Worm (Caenorhabditis elegans) whole organism, L3 larva: ENCODE data around the gene F46H5.2.

ENCODE experiments used
- R02D3.7 ChIP-seq: fragments of 150-350 bp; optimal IDR thresholded peaks from 2 replicates; lab custom pipeline; 2014; ENCODE audit warnings: missing biosample characterization, missing genetic modification characterization
- ZK546.5 ChIP-seq: sonication (generic microtip); optimal IDR thresholded peaks from 2 replicates; lab custom pipeline; 2017; ENCODE audit warnings: missing biosample characterization, missing genetic modification characterization
- aly-2 ChIP-seq: fragments of 150-350 bp; optimal IDR thresholded peaks from 2 replicates; lab custom pipeline; 2014; ENCODE audit warnings: missing biosample characterization, missing genetic modification characterization
- ama-1 ChIP-seq: fragments of 150-350 bp; optimal IDR thresholded peaks from 2 replicates; lab custom pipeline; 2018
- ceh-28 ChIP-seq: fragments of 150-350 bp; optimal IDR thresholded peaks from 2 replicates; lab custom pipeline; 2014; ENCODE audit warnings: missing biosample characterization, missing genetic modification reagents, missing genetic modification characterization
- ceh-82 ChIP-seq: fragments of 150-350 bp; optimal IDR thresholded peaks from 2 replicates; lab custom pipeline; 2014; ENCODE audit warnings: missing biosample characterization, missing genetic modification characterization
- ceh-9 ChIP-seq: sonication (generic microtip); optimal IDR thresholded peaks from 2 replicates; lab custom pipeline; 2018; ENCODE audit warnings: missing biosample characterization, missing genetic modification characterization
- egl-27 ChIP-seq: sonication (generic microtip); optimal IDR thresholded peaks from 4 replicates; lab custom pipeline; 2017; ENCODE audit warnings: missing biosample characterization, missing genetic modification reagents, missing genetic modification characterization
- egl-5 ChIP-seq: fragments of 150-350 bp; optimal IDR thresholded peaks from 2 replicates; lab custom pipeline; 2017; ENCODE audit warnings: missing biosample characterization, missing genetic modification reagents, missing genetic modification characterization, inconsistent platforms
- elt-2 ChIP-seq: sonication (generic microtip); optimal IDR thresholded peaks from 2 replicates; lab custom pipeline; 2016; ENCODE audit warnings: missing genetic modification reagents, mild to moderate bottlenecking, missing genetic modification characterization, missing compliant biosample characterization
- elt-3 ChIP-seq, 3 experiments: fragments of 150-350 bp in 1 of 3; sonication (generic microtip) in 2 of 3; optimal IDR thresholded peaks; 2 replicates in 2 of 3; 4 replicates in 1 of 3; lab custom pipeline; 2014 to 2017; ENCODE audit warnings: missing biosample characterization in 3 of 3, missing genetic modification characterization in 3 of 3
- eor-1 ChIP-seq, 2 experiments: fragments of 150-350 bp; optimal IDR thresholded peaks; 2 replicates each; lab custom pipeline; 2014 to 2018; ENCODE audit warnings: missing biosample characterization in 2 of 2, missing genetic modification characterization in 2 of 2
- fkh-10 ChIP-seq: sonication (generic microtip); optimal IDR thresholded peaks from 2 replicates; lab custom pipeline; 2017; ENCODE audit warnings: missing biosample characterization, missing genetic modification reagents, missing genetic modification characterization
- fkh-2 ChIP-seq: fragments of 150-350 bp; optimal IDR thresholded peaks from 2 replicates; lab custom pipeline; 2014; ENCODE audit warnings: missing biosample characterization, missing genetic modification reagents, missing genetic modification characterization
- fos-1 ChIP-seq: fragments of 150-350 bp; optimal IDR thresholded peaks from 2 replicates; lab custom pipeline; 2014; ENCODE audit warnings: missing biosample characterization, missing genetic modification characterization
- hmg-11 ChIP-seq: sonication (generic microtip); optimal IDR thresholded peaks from 2 replicates; lab custom pipeline; 2016; ENCODE audit warnings: missing genetic modification characterization, missing compliant biosample characterization
- jun-1 ChIP-seq: fragments of 150-350 bp; optimal IDR thresholded peaks from 2 replicates; lab custom pipeline; 2014; ENCODE audit warnings: missing biosample characterization, missing genetic modification reagents, missing genetic modification characterization
- lin-15B ChIP-seq: fragments of 150-350 bp; optimal IDR thresholded peaks from 2 replicates; lab custom pipeline; 2014; ENCODE audit warnings: missing biosample characterization, missing genetic modification characterization
- lin-39 ChIP-seq: fragments of 150-350 bp; optimal IDR thresholded peaks from 2 replicates; lab custom pipeline; 2018; ENCODE audit warnings: missing biosample characterization, missing genetic modification reagents, missing genetic modification characterization
- lsy-12 ChIP-seq: sonication (generic microtip); optimal IDR thresholded peaks from 2 replicates; lab custom pipeline; 2016; ENCODE audit warnings: mild to moderate bottlenecking, missing genetic modification characterization, missing compliant biosample characterization
- mml-1 ChIP-seq: fragments of 150-350 bp; sonication (generic microtip); optimal IDR thresholded peaks from 3 replicates; lab custom pipeline; 2014; ENCODE audit warnings: missing biosample characterization, missing genetic modification characterization
- nfya-1 ChIP-seq: sonication (generic microtip); optimal IDR thresholded peaks from 2 replicates; lab custom pipeline; 2017; ENCODE audit warnings: missing genetic modification characterization, mild to moderate bottlenecking, missing compliant biosample characterization, antibody characterized with exemption, moderate library complexity; ENCODE audit not compliant: insufficient read depth
- nhr-11 ChIP-seq: fragments of 150-350 bp; optimal IDR thresholded peaks from 2 replicates; lab custom pipeline; 2014; ENCODE audit warnings: missing biosample characterization, missing genetic modification characterization
- nhr-12 ChIP-seq: fragments of 150-350 bp; optimal IDR thresholded peaks from 2 replicates; lab custom pipeline; 2014; ENCODE audit warnings: missing biosample characterization, missing genetic modification characterization
- nhr-23 ChIP-seq: fragments of 150-350 bp; optimal IDR thresholded peaks from 2 replicates; lab custom pipeline; 2014; ENCODE audit warnings: missing biosample characterization, missing genetic modification reagents, missing genetic modification characterization
- nhr-237 ChIP-seq: fragments of 150-350 bp; optimal IDR thresholded peaks from 2 replicates; lab custom pipeline; 2014; ENCODE audit warnings: missing biosample characterization, missing genetic modification characterization
- nhr-25 ChIP-seq: sonication (generic microtip); optimal IDR thresholded peaks from 2 replicates; lab custom pipeline; 2017; ENCODE audit warnings: missing biosample characterization, missing genetic modification characterization
- nhr-28 ChIP-seq: fragments of 150-350 bp; optimal IDR thresholded peaks from 2 replicates; lab custom pipeline; 2014; ENCODE audit warnings: missing biosample characterization, missing genetic modification characterization
- nhr-43 ChIP-seq: sonication (generic microtip); optimal IDR thresholded peaks from 2 replicates; lab custom pipeline; 2016; ENCODE audit warnings: mild to moderate bottlenecking, missing genetic modification characterization, missing compliant biosample characterization; ENCODE audit not compliant: poor library complexity, severe bottlenecking
- nhr-67 ChIP-seq: fragments of 150-350 bp; optimal IDR thresholded peaks from 2 replicates; lab custom pipeline; 2014; ENCODE audit warnings: missing biosample characterization, missing genetic modification characterization
- nhr-76 ChIP-seq: fragments of 150-350 bp; sonication (generic microtip); optimal IDR thresholded peaks from 5 replicates; lab custom pipeline; 2014; ENCODE audit warnings: missing biosample characterization, missing genetic modification characterization
- nhr-77 ChIP-seq: fragments of 150-350 bp; optimal IDR thresholded peaks from 2 replicates; lab custom pipeline; 2014; ENCODE audit warnings: missing biosample characterization, missing genetic modification characterization
- pha-4 ChIP-seq: fragments of 150-350 bp; optimal IDR thresholded peaks from 2 replicates; lab custom pipeline; 2014; ENCODE audit warnings: missing biosample characterization, missing genetic modification reagents, missing genetic modification characterization
- pqm-1 ChIP-seq: fragments of 150-350 bp; optimal IDR thresholded peaks from 2 replicates; lab custom pipeline; 2017; ENCODE audit warnings: missing biosample characterization, missing genetic modification characterization, inconsistent platforms
- sea-2 ChIP-seq: fragments of 150-350 bp; sonication (generic microtip); optimal IDR thresholded peaks from 4 replicates; lab custom pipeline; 2014; ENCODE audit warnings: missing biosample characterization, missing genetic modification reagents, missing genetic modification characterization
- skn-1 ChIP-seq: fragments of 150-350 bp; optimal IDR thresholded peaks from 2 replicates; lab custom pipeline; 2014; ENCODE audit warnings: missing biosample characterization, missing genetic modification characterization
- snpc-4 ChIP-seq: fragments of 150-350 bp; optimal IDR thresholded peaks from 2 replicates; lab custom pipeline; 2014; ENCODE audit warnings: missing biosample characterization, missing genetic modification characterization
- tbx-2 ChIP-seq: sonication (generic microtip); optimal IDR thresholded peaks from 2 replicates; lab custom pipeline; 2016; ENCODE audit warnings: mild to moderate bottlenecking, missing genetic modification characterization, missing compliant biosample characterization
- unc-62 ChIP-seq: fragments of 150-350 bp; sonication (generic microtip); optimal IDR thresholded peaks from 4 replicates; lab custom pipeline; 2014; ENCODE audit warnings: missing biosample characterization, missing genetic modification reagents, missing genetic modification characterization
- zag-1 ChIP-seq: fragments of 150-350 bp; optimal IDR thresholded peaks from 2 replicates; lab custom pipeline; 2014; ENCODE audit warnings: missing biosample characterization, missing genetic modification characterization

F46H5.2 gene

ce11 chrX:7314564-7314963 is 49.1 kb downstream of the F46H5.2 start:
- TF ChIP-seq nhr-77 (no peak), elt-2 (tag; lab: Kevin White, UChicago) (peak; percentile 54), fkh-10 (GFP tag; lab: Kevin White, UChicago) (no peak), pqm-1 (tag; lab: Kevin White, UChicago) (peak; percentile 4)

ce11 chrX:7315329-7315728 is 49.9 kb downstream of the F46H5.2 start, which contains the start of gene spp-3:
Gene spp-3 (minus strand): TSS chrX:7315353.
- TF ChIP-seq tbx-2 (tag; lab: Kevin White, UChicago) (no peak), ceh-9 (no peak), nhr-28 (tag; lab: Kevin White, UChicago) (no peak), mml-1 (no peak), egl-5 (tag; lab: Kevin White, UChicago) (no peak), jun-1 (tag; lab: Kevin White, UChicago) (peak; percentile 57), pha-4 (peak; percentile 38), sea-2 (no peak), aly-2 (tag; lab: Kevin White, UChicago) (no peak), nhr-11 (no peak), ama-1 (no peak), fkh-2 (tag; lab: Kevin White, UChicago) (no peak), zag-1 (tag; lab: Kevin White, UChicago) (no peak), pqm-1 (tag; lab: Kevin White, UChicago) (peak; percentile 93), ZK546.5 (tag; lab: Kevin White, UChicago) (no peak), elt-2 (tag; lab: Kevin White, UChicago) (peak; percentile 96), nhr-23 (tag; lab: Kevin White, UChicago) (no peak), lsy-12 (tag; lab: Kevin White, UChicago) (no peak), lin-15B (tag; lab: Kevin White, UChicago) (no peak), nhr-67 (tag; lab: Kevin White, UChicago) (no peak), hmg-11 (tag; lab: Kevin White, UChicago) (no peak), ceh-82 (tag; lab: Kevin White, UChicago) (no peak), nhr-77 (no peak), eor-1 (tag; optimal IDR thresholded peaks at IDR 0.05; lab: Kevin White, UChicago) (no peak), nfya-1 (tag; lab: Kevin White, UChicago) (peak; percentile 48), R02D3.7 (no peak), nhr-43 (tag; lab: Kevin White, UChicago) (no peak), lin-39 (tag; lab: Kevin White, UChicago) (no peak), nhr-12 (no peak), fkh-10 (GFP tag; lab: Kevin White, UChicago) (no peak), nhr-237 (tag; lab: Kevin White, UChicago) (no peak), skn-1 (tag; lab: Kevin White, UChicago) (peak; percentile 88), ceh-28 (tag; lab: Kevin White, UChicago) (no peak), nhr-76 (tag; lab: Kevin White, UChicago) (no peak), fos-1 (tag; lab: Kevin White, UChicago) (no peak), nhr-25 (no peak)

ce11 chrX:7316485-7317391 is 51.3 kb downstream of the F46H5.2 start, which contains the start of the genes spp-2 and spp-6:
Gene spp-2 (minus strand): TSS chrX:7316818.
Gene spp-6 (plus strand): TSS chrX:7317341.
- no peak for TF ChIP-seq elt-3 (tag; optimal IDR thresholded peaks at IDR 0.05; lab: Kevin White, UChicago)
- TF ChIP-seq unc-62: no peak
- no peak for TF ChIP-seq egl-5 (tag; lab: Kevin White, UChicago)
- peak; percentile 29 for TF ChIP-seq pha-4
- TF ChIP-seq pqm-1 (tag; lab: Kevin White, UChicago): peak; percentile 85
- TF ChIP-seq ZK546.5 (tag; lab: Kevin White, UChicago): no peak
- TF ChIP-seq hmg-11 (tag; lab: Kevin White, UChicago): no peak
- peak; percentile 71 for TF ChIP-seq ama-1
- TF ChIP-seq nhr-76 (tag; lab: Kevin White, UChicago): no peak
- no peak for TF ChIP-seq fkh-2 (tag; lab: Kevin White, UChicago)
- TF ChIP-seq lsy-12 (tag; lab: Kevin White, UChicago): no peak
- TF ChIP-seq nhr-77: no peak
- no peak for TF ChIP-seq nhr-28 (tag; lab: Kevin White, UChicago)
- no peak for TF ChIP-seq fos-1 (tag; lab: Kevin White, UChicago)
- TF ChIP-seq egl-27 (tag; lab: Kevin White, UChicago): no peak
- no peak for TF ChIP-seq snpc-4 (tag; lab: Kevin White, UChicago)
- TF ChIP-seq nhr-43 (tag; lab: Kevin White, UChicago): no peak
- TF ChIP-seq fkh-10 (GFP tag; lab: Kevin White, UChicago): no peak
- peak; percentile 90 for TF ChIP-seq elt-2 (tag; lab: Kevin White, UChicago)
- TF ChIP-seq, all 47 proteins: peak for 4
